Worm (Caenorhabditis elegans): Measurements from ENCODE around the gene sdz-8.

ce11 chrV:11525338-11525737 lies 9.3 kb upstream of the sdz-8 start:
- TF ChIP-seq unc-55 (GFP tag; optimal IDR thresholded peaks at IDR 0.05), result no peak
- TF ChIP-seq ama-1 (optimal IDR thresholded peaks at IDR 0.05), result no peak
- TF ChIP-seq dve-1 (tag; optimal IDR thresholded peaks at IDR 0.05), result no peak
- TF ChIP-seq elt-2 (tag; optimal IDR thresholded peaks at IDR 0.05), result no peak
- no peak for TF ChIP-seq ceh-34 (tag; optimal IDR thresholded peaks at IDR 0.05)
- TF ChIP-seq ceh-18 (tag; optimal IDR thresholded peaks at IDR 0.05), result no peak
- no peak for TF ChIP-seq zip-5 (tag; optimal IDR thresholded peaks at IDR 0.05)
- no peak for TF ChIP-seq sdc-2 (tag; optimal IDR thresholded peaks at IDR 0.05)
- no peak for TF ChIP-seq tbx-7 (tag; optimal IDR thresholded peaks at IDR 0.05)
- no peak for TF ChIP-seq fkh-10 (GFP tag; optimal IDR thresholded peaks at IDR 0.05)
- no peak for TF ChIP-seq hlh-15 (tag; optimal IDR thresholded peaks at IDR 0.05)
- TF ChIP-seq ref-2 (tag; optimal IDR thresholded peaks at IDR 0.05), result no peak
